Fruit fly (Drosophila melanogaster) whole organism, pupa: ENCODE measurements around the gene PIG-L.

Experiments used
- CG10348 ChIP-seq: fragments of 200-800 bp; sonication (Bioruptor generic); IDR thresholded peaks from 2 replicates; pipeline ENCODE4 v1.3.6; 2022; ENCODE audit warnings: missing biosample characterization, missing genetic modification characterization
- CG12605 ChIP-seq: fragments of 200-800 bp; sonication (Bioruptor generic); IDR thresholded peaks from 2 replicates; pipeline ENCODE4 v1.3.6; 2022; ENCODE audit warnings: missing biosample characterization, missing genetic modification characterization
- CG13204 ChIP-seq: fragments of 200-800 bp; sonication (Bioruptor generic); optimal IDR thresholded peaks from 2 replicates; lab custom pipeline; 2018; ENCODE audit warnings: missing biosample characterization, mild to moderate bottlenecking, missing genetic modification characterization, moderate library complexity
- CG14655 ChIP-seq: fragments of 200-800 bp; sonication (Bioruptor generic); optimal IDR thresholded peaks from 3 replicates; lab custom pipeline; 2017; ENCODE audit warnings: mild to moderate bottlenecking, missing biosample characterization, missing genetic modification reagents, missing genetic modification characterization
- CG15710 ChIP-seq: fragments of 200-800 bp; sonication (Bioruptor generic); optimal IDR thresholded peaks from 2 replicates; lab custom pipeline; 2018; ENCODE audit warnings: missing biosample characterization, mild to moderate bottlenecking, missing genetic modification characterization, moderate library complexity
- CG17806 ChIP-seq: fragments of 200-800 bp; sonication (Bioruptor generic); optimal IDR thresholded peaks from 2 replicates; lab custom pipeline; 2018; ENCODE audit warnings: missing biosample characterization, mild to moderate bottlenecking, missing genetic modification characterization, moderate library complexity
- CG32121 ChIP-seq: fragments of 200-800 bp; sonication (Bioruptor generic); IDR thresholded peaks from 2 replicates; pipeline ENCODE4 v1.3.6; 2022; ENCODE audit warnings: missing biosample characterization, missing genetic modification characterization
- CG34367 ChIP-seq: fragments of 200-800 bp; sonication (Bioruptor generic); optimal IDR thresholded peaks from 2 replicates; lab custom pipeline; 2018; ENCODE audit warnings: missing biosample characterization, mild to moderate bottlenecking, missing genetic modification characterization
- CG4496 ChIP-seq: fragments of 200-800 bp; sonication (Bioruptor generic); IDR thresholded peaks from 3 replicates; pipeline ENCODE4 v1.3.6; 2022; ENCODE audit warnings: missing biosample characterization, missing genetic modification characterization
- CG8159 ChIP-seq: fragments of 200-800 bp; sonication (Bioruptor generic); optimal IDR thresholded peaks from 3 replicates; lab custom pipeline; 2018; ENCODE audit warnings: missing biosample characterization, mild to moderate bottlenecking, missing genetic modification characterization, moderate library complexity
- CG8301 ChIP-seq: fragments of 200-800 bp; sonication (Bioruptor generic); optimal IDR thresholded peaks from 2 replicates; lab custom pipeline; 2018; ENCODE audit warnings: missing biosample characterization, mild to moderate bottlenecking, missing genetic modification characterization
- CG9948 ChIP-seq: fragments of 200-800 bp; sonication (Bioruptor generic); optimal IDR thresholded peaks from 2 replicates; lab custom pipeline; 2018; ENCODE audit warnings: missing biosample characterization, mild to moderate bottlenecking, missing genetic modification characterization, moderate library complexity
- D1 ChIP-seq: fragments of 200-800 bp; sonication (Bioruptor generic); optimal IDR thresholded peaks from 2 replicates; lab custom pipeline; 2018; ENCODE audit warnings: missing biosample characterization, mild to moderate bottlenecking, missing genetic modification characterization, moderate library complexity
- EcR ChIP-seq: fragments of 200-800 bp; sonication (Bioruptor generic); optimal IDR thresholded peaks from 3 replicates; lab custom pipeline; 2019; ENCODE audit warnings: missing biosample characterization, missing genetic modification characterization, mild to moderate bottlenecking, moderate library complexity, missing genetic modification reagents
- Ets98B ChIP-seq: fragments of 200-800 bp; sonication (Bioruptor generic); IDR thresholded peaks from 2 replicates; pipeline ENCODE4 v1.3.6; 2022; ENCODE audit warnings: missing biosample characterization, missing genetic modification characterization
- Pif1A ChIP-seq: fragments of 200-800 bp; sonication (Bioruptor generic); optimal IDR thresholded peaks from 3 replicates; lab custom pipeline; 2016; ENCODE audit warnings: missing biosample characterization, missing genetic modification characterization
- Pif1B ChIP-seq: fragments of 200-800 bp; sonication (Bioruptor generic); optimal IDR thresholded peaks from 3 replicates; lab custom pipeline; 2016; ENCODE audit warnings: missing biosample characterization, missing genetic modification characterization
- Snoo ChIP-seq: fragments of 200-800 bp; sonication (Bioruptor generic); optimal IDR thresholded peaks from 3 replicates; lab custom pipeline; 2017; ENCODE audit warnings: missing biosample characterization, mild to moderate bottlenecking, missing genetic modification characterization, inconsistent platforms
- fd96Ca ChIP-seq: fragments of 200-800 bp; sonication (Bioruptor generic); IDR thresholded peaks from 3 replicates; pipeline ENCODE4 v1.3.6; 2022; ENCODE audit warnings: missing biosample characterization, missing genetic modification characterization
- gl ChIP-seq: fragments of 200-800 bp; sonication (Bioruptor generic); optimal IDR thresholded peaks from 2 replicates; lab custom pipeline; 2018; ENCODE audit warnings: missing biosample characterization, mild to moderate bottlenecking, missing genetic modification characterization
- rn ChIP-seq: fragments of 200-800 bp; sonication (Bioruptor generic); IDR thresholded peaks from 2 replicates; pipeline ENCODE4 v1.3.6; 2022; ENCODE audit warnings: missing biosample characterization, missing genetic modification characterization

PIG-L gene

DNA sequence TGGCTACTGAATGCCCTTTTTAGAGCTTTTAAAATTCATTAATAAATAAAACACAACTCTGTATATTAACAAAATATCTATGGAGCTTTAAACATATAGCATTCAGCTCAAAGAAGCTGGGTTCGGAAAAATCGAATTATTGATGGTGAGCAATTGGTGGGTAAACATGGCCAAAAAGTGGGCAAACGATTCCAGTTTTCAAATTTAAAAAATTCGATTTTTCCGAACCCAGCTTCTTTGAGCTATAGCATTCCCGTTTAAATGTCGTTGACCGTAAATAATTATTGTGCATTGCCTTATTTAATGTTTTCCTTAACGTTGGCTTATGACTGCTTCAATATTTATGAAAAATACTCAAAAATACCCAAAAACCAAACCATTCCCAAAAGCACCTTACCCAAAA, 19.5 kb downstream of the PIG-L start:
- peak; percentile 47 for TF ChIP-seq CG14655 (GFP tag; lab: Kevin White, UChicago)
- TF ChIP-seq CG10348 (GFP tag; lab: Robert Waterston, UW): no peak
- TF ChIP-seq CG15710 (tag; lab: Kevin White, UChicago): peak; percentile 48
- TF ChIP-seq rn (GFP tag; lab: Robert Waterston, UW): no peak
- peak; percentile 7 for TF ChIP-seq CG8301
- TF ChIP-seq Pif1A (GFP tag; lab: Kevin White, UChicago): peak; percentile 29
- no peak for TF ChIP-seq CG34367 (tag; lab: Kevin White, UChicago)
- TF ChIP-seq Ets98B (GFP tag; lab: Robert Waterston, UW): no peak
- peak; percentile 2 for TF ChIP-seq CG17806
- no peak for TF ChIP-seq CG12605 (GFP tag; lab: Robert Waterston, UW)
- TF ChIP-seq gl (tag; lab: Kevin White, UChicago): no peak
- no peak for TF ChIP-seq CG32121 (GFP tag; lab: Robert Waterston, UW)
- no peak for TF ChIP-seq D1 (tag; lab: Kevin White, UChicago)
- TF ChIP-seq EcR (GFP tag; lab: Kevin White, UChicago): no peak
- TF ChIP-seq CG4496 (GFP tag; lab: Robert Waterston, UW): no peak
- peak; percentile 40 for TF ChIP-seq Snoo (tag; lab: Kevin White, UChicago)
- TF ChIP-seq CG13204 (GFP tag; lab: Kevin White, UChicago): no peak
- no peak for TF ChIP-seq fd96Ca
- TF ChIP-seq CG8159 (tag; lab: Kevin White, UChicago): peak; percentile 47
- peak; percentile 35 for TF ChIP-seq CG9948
- no peak for TF ChIP-seq Pif1B
- TF ChIP-seq, all 21 proteins: peak for 8

DNA sequence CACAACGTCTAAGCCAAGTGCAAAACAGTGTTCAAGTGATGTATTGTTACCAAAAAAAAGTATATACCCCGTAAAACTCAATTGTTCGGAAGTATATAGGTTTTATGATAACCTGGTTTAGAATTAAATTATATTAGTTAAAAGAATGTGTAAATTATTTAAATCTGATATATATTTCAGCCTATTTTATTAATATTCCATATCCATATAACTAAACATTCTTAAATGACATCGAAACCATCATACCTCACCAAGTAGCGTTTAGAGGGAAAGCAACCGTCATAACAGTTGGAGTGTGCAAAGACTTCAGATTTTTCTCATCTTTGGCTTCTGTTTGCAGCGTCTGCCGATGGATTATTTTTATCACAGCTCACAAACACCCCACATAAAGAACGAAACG, 21.7 kb downstream of the PIG-L start:
- TF ChIP-seq CG8301: peak; percentile 78
- TF ChIP-seq Pif1A (GFP tag; lab: Kevin White, UChicago): peak; percentile 63
- TF ChIP-seq Pif1B: peak; percentile 58
- peak; percentile 68 for TF ChIP-seq Snoo (tag; lab: Kevin White, UChicago)
- TF ChIP-seq CG12605 (GFP tag; lab: Robert Waterston, UW): peak; percentile 83
- TF ChIP-seq CG4496 (GFP tag; lab: Robert Waterston, UW): peak; percentile 83
- no peak for TF ChIP-seq fd96Ca
- TF ChIP-seq CG15710 (tag; lab: Kevin White, UChicago): peak; percentile 85
- TF ChIP-seq CG32121 (GFP tag; lab: Robert Waterston, UW): peak; percentile 87
- TF ChIP-seq D1 (tag; lab: Kevin White, UChicago): peak; percentile 64
- peak; percentile 79 for TF ChIP-seq Ets98B (GFP tag; lab: Robert Waterston, UW)
- no peak for TF ChIP-seq EcR (GFP tag; lab: Kevin White, UChicago)
- peak; percentile 26 for TF ChIP-seq gl (tag; lab: Kevin White, UChicago)
- peak; percentile 82 for TF ChIP-seq CG14655 (GFP tag; lab: Kevin White, UChicago)
- TF ChIP-seq rn (GFP tag; lab: Robert Waterston, UW): peak; percentile 44; the same call in 1 of the 2 replicates
- TF ChIP-seq CG13204 (GFP tag; lab: Kevin White, UChicago): peak; percentile 26
- TF ChIP-seq CG17806: peak; percentile 83
- peak; percentile 78 for TF ChIP-seq CG34367 (tag; lab: Kevin White, UChicago)
- peak; percentile 84 for TF ChIP-seq CG9948
- peak; percentile 85 for TF ChIP-seq CG8159 (tag; lab: Kevin White, UChicago)
- no peak for TF ChIP-seq CG10348 (GFP tag; lab: Robert Waterston, UW)

DNA sequence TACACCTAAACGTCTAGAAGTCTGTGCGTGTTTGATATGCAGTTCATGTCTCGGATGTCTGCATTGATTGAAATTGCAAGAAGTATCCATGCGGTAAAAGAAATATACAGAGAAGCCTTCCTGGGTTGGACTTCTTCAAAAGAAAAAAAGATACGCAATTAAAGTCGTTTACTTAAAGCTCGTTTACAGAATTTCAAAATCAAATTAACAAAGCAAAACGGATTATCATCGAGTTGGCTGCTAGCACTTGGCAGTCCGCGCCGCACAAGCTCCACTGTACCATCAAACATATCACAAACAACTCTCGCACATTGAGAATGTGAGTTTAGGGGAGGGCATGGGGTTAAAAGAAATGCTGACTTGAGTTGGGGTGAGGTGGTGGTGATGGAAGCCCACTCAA, 22.7 kb downstream of the PIG-L start:
- TF ChIP-seq rn (GFP tag; lab: Robert Waterston, UW) (0 out of 2 replicates have a peak, but pooled peaks have one; percentile 30), CG14655 (GFP tag; lab: Kevin White, UChicago) (peak; percentile 80), Pif1A (GFP tag; lab: Kevin White, UChicago) (peak; percentile 69), CG8301 (peak; percentile 72), CG15710 (tag; lab: Kevin White, UChicago) (peak; percentile 69), Ets98B (GFP tag; lab: Robert Waterston, UW) (peak; percentile 71), Snoo (tag; lab: Kevin White, UChicago) (peak; percentile 23), CG13204 (GFP tag; lab: Kevin White, UChicago) (peak; percentile 23), CG10348 (GFP tag; lab: Robert Waterston, UW) (no peak), EcR (GFP tag; lab: Kevin White, UChicago) (no peak), CG8159 (tag; lab: Kevin White, UChicago) (peak; percentile 63), CG34367 (tag; lab: Kevin White, UChicago) (peak; percentile 72), fd96Ca (peak; percentile 83; the same call in 2 of the 3 replicates), D1 (tag; lab: Kevin White, UChicago) (no peak), CG17806 (peak; percentile 72), Pif1B (peak; percentile 49), CG9948 (peak; percentile 66), CG32121 (GFP tag; lab: Robert Waterston, UW) (peak; percentile 47; the same call in 1 of the 2 replicates), CG4496 (GFP tag; lab: Robert Waterston, UW) (peak; percentile 89), gl (tag; lab: Kevin White, UChicago) (peak; percentile 29), CG12605 (GFP tag; lab: Robert Waterston, UW) (peak; percentile 54)

DNA sequence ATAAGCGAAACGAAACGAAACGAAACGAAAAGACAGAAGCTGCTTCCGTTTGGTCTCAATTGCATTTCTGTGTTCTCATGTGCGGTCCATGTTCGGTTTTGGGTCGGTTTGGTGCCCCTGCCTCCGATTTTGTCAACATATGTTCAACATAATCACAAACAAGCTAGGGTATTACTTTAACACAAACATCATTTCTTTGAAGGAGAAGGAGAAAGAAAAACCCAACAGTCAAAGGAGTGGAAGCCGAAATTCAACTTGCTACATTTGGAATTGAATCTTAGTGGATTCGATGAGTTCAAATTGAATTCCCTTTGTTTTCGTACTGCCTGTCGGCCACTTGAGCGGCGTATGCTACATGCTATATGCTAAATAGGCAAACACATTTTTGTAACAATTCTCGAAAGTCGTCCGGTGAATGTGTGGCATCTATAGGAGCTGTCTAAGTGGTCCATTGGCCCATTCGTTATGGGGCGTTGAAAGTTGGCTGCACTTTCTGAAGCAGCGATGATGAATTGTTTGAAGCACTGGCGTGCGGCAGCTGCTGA, 23.5 kb downstream of the PIG-L start:
- no peak for TF ChIP-seq CG9948
- TF ChIP-seq CG13204 (GFP tag; lab: Kevin White, UChicago): no peak
- no peak for TF ChIP-seq Pif1A (GFP tag; lab: Kevin White, UChicago)
- no peak for TF ChIP-seq CG15710 (tag; lab: Kevin White, UChicago)
- no peak for TF ChIP-seq D1 (tag; lab: Kevin White, UChicago)
- no peak for TF ChIP-seq CG4496 (GFP tag; lab: Robert Waterston, UW)
- TF ChIP-seq fd96Ca: no peak

DNA sequence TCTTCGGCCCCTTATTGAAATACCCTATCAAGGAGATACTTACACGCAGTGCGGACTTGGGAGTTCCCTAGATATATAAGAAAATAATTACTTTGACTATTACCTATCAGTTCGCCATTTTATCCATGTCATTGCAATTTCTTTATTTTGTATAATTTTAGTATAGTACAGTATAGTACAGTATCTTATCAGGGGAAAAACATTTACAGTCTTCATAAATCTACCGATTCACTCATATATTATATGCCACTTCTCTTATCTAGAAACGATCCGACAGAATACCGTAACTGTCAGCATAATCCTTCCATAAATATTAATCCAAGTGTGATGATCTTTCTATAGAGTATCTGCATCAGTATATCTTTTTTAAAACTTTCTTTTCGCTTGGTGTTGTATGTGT, 24.7 kb downstream of the PIG-L start:
- TF ChIP-seq CG8301 (peak; percentile 60), CG8159 (tag; lab: Kevin White, UChicago) (peak; percentile 9), CG13204 (GFP tag; lab: Kevin White, UChicago) (no peak), CG32121 (GFP tag; lab: Robert Waterston, UW) (peak; percentile 36; the same call in 1 of the 2 replicates), Pif1A (GFP tag; lab: Kevin White, UChicago) (peak; percentile 33), CG14655 (GFP tag; lab: Kevin White, UChicago) (peak; percentile 69), gl (tag; lab: Kevin White, UChicago) (no peak), CG9948 (no peak), fd96Ca (no peak), CG4496 (GFP tag; lab: Robert Waterston, UW) (peak; percentile 30; the same call in 1 of the 3 replicates)
